Fruit fly (Drosophila melanogaster) whole organism, adult: ENCODE data around the gene VhaM9.7-c.

Source experiments
- cnc ChIP-seq, 2 experiments: fragments of >200 bp; optimal IDR thresholded peaks; 2 replicates each; lab custom pipeline; 2017
- kay ChIP-seq: fragments of 200-800 bp; sonication (Bioruptor generic); peaks from one replicate; lab custom pipeline; 2016; ENCODE audit warnings: missing biosample characterization, missing genetic modification characterization, borderline replicate concordance
- pad ChIP-seq: fragments of 200-800 bp; sonication (Bioruptor generic); optimal IDR thresholded peaks from 3 replicates; lab custom pipeline; 2017; ENCODE audit warnings: missing biosample characterization, missing genetic modification characterization, mild to moderate bottlenecking, moderate library complexity, missing genetic modification reagents
- toe ChIP-seq: fragments of 200-800 bp; sonication (Bioruptor generic); optimal IDR thresholded peaks from 2 replicates; lab custom pipeline; 2016; ENCODE audit warnings: missing biosample characterization, missing genetic modification characterization

dm6 chr3L:4220679-4221078, 34.0 kb upstream of the VhaM9.7-c start:
- no peak for TF ChIP-seq kay (GFP tag; lab: Kevin White, UChicago)
- TF ChIP-seq toe (GFP tag; lab: Kevin White, UChicago) = no peak
- no peak for TF ChIP-seq cnc (optimal IDR thresholded peaks at IDR 0.05; lab: Kevin White, UChicago)
- TF ChIP-seq pad (GFP tag; lab: Kevin White, UChicago) = no peak
